Worm (Caenorhabditis elegans) whole organism, early embryonic: ENCODE measurements around the gene mvk-1.

ENCODE experiments used
- B0310.2 ChIP-seq: sonication (generic microtip); optimal IDR thresholded peaks from 2 replicates; lab custom pipeline; 2016; ENCODE audit warnings: mild to moderate bottlenecking, missing genetic modification characterization, missing compliant biosample characterization
- F13C5.2 ChIP-seq: sonication (generic microtip); optimal IDR thresholded peaks from 2 replicates; lab custom pipeline; 2017; ENCODE audit warnings: mild to moderate bottlenecking, missing genetic modification characterization, inconsistent platforms, missing compliant biosample characterization
- ama-1 ChIP-seq: fragments of 150-350 bp; optimal IDR thresholded peaks from 2 replicates; lab custom pipeline; 2014
- ceh-13 ChIP-seq: fragments of 200-800 bp; sonication (Bioruptor generic); optimal IDR thresholded peaks from 2 replicates; lab custom pipeline; 2018; ENCODE audit warnings: mild to moderate bottlenecking, missing genetic modification characterization, missing compliant biosample characterization
- flt-1 ChIP-seq: fragments of 200-800 bp; sonication (Bioruptor generic); IDR thresholded peaks from 2 replicates; pipeline ENCODE4 v1.3.6; 2022; ENCODE audit warnings: missing genetic modification characterization, missing compliant biosample characterization
- hnd-1 ChIP-seq: sonication (generic microtip); optimal IDR thresholded peaks from 2 replicates; lab custom pipeline; 2016; ENCODE audit warnings: missing genetic modification characterization, missing compliant biosample characterization
- scrt-1 ChIP-seq: fragments of 200-800 bp; sonication (Bioruptor generic); IDR thresholded peaks from 2 replicates; pipeline ENCODE4 v1.3.6; 2022; ENCODE audit warnings: missing genetic modification characterization, missing compliant biosample characterization
- tbx-37 ChIP-seq: fragments of 200-800 bp; sonication (Bioruptor generic); conservative IDR thresholded peaks from 2 replicates; pipeline ENCODE4 v1.3.6; 2022; ENCODE audit warnings: missing genetic modification reagents, missing genetic modification characterization, missing compliant biosample characterization
- tra-4 ChIP-seq: sonication (generic microtip); optimal IDR thresholded peaks from 2 replicates; lab custom pipeline; 2017; ENCODE audit warnings: missing genetic modification characterization, missing compliant biosample characterization

- no peak for TF ChIP-seq ceh-13 (GFP tag; lab: Kevin White, UChicago)
- TF ChIP-seq B0310.2 (tag; lab: Kevin White, UChicago), result no peak
- no peak for TF ChIP-seq scrt-1 (GFP tag; lab: Robert Waterston, UW)
- TF ChIP-seq ama-1, result no peak
- TF ChIP-seq hnd-1, result no peak
- TF ChIP-seq tra-4 (tag; lab: Kevin White, UChicago), result no peak
- TF ChIP-seq F13C5.2 (tag; lab: Kevin White, UChicago), result no peak
- no peak for TF ChIP-seq tbx-37
- no peak for TF ChIP-seq flt-1
These were observed 17.8 kb downstream of the mvk-1 start, which contains the start of gene kin-18 for ce11 chrIII:6118320-6118719.
